Fruit fly (Drosophila melanogaster): Measurements from ENCODE around the gene CG31219.

DNA sequence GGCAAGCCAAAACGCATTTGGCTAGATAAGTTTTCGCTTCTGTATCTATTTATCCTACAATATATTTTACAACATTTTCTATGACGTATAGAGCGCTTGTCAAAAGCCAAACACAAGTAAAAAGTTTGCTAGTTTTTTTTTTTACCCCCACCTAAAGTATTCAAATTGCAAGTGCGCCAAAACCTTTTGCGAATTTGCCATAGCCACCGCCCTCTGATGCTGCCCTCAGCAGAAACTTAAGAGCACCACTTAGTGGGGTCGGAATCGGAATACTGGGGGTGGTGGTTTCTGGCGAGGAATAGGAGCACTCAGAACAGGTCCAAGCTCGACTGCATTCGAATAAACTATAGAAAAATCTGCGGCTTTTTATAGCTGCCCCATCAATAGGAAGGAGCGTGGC is 6.9 kb downstream of the CG31219 start, which contains the start of gene CG6184:
- TF ChIP-seq psq (optimal IDR thresholded peaks at IDR 0.05) (no peak), h (optimal IDR thresholded peaks at IDR 0.05) (no peak), ttk (optimal IDR thresholded peaks at IDR 0.05) (no peak)
